Worm (Caenorhabditis elegans) whole organism, mixed stage, embryonic: ENCODE measurements around the gene fbxa-90.

Experiments
- M03D4.4 ChIP-seq: sonication (generic microtip); optimal IDR thresholded peaks from 2 replicates; lab custom pipeline; 2017; ENCODE audit warnings: mild to moderate bottlenecking, missing genetic modification characterization, missing compliant biosample characterization
- ceh-83 ChIP-seq: fragments of 200-800 bp; sonication (Bioruptor generic); optimal IDR thresholded peaks from 2 replicates; lab custom pipeline; 2018; ENCODE audit warnings: mild to moderate bottlenecking, missing genetic modification characterization, missing compliant biosample characterization
- ces-1 ChIP-seq: fragments of 150-350 bp; optimal IDR thresholded peaks from 2 replicates; lab custom pipeline; 2014; ENCODE audit warnings: missing biosample characterization, missing genetic modification reagents, missing genetic modification characterization
- cnd-1 ChIP-seq: fragments of 200-800 bp; sonication (Bioruptor generic); optimal IDR thresholded peaks from 2 replicates; lab custom pipeline; 2018; ENCODE audit warnings: mild to moderate bottlenecking, missing genetic modification characterization, missing compliant biosample characterization
- elt-1 ChIP-seq: sonication (generic microtip); optimal IDR thresholded peaks from 2 replicates; lab custom pipeline; 2017; ENCODE audit warnings: missing genetic modification characterization, mild to moderate bottlenecking, missing compliant biosample characterization, antibody characterized with exemption, moderate library complexity, borderline replicate concordance; ENCODE audit not compliant: insufficient read depth
- nhr-28 ChIP-seq: fragments of 150-350 bp; optimal IDR thresholded peaks from 2 replicates; lab custom pipeline; 2014; ENCODE audit warnings: missing biosample characterization, missing genetic modification characterization
- nhr-76 ChIP-seq: sonication (generic microtip); optimal IDR thresholded peaks from 2 replicates; lab custom pipeline; 2017; ENCODE audit warnings: missing biosample characterization, missing genetic modification characterization
- pha-4 ChIP-seq: fragments of 150-350 bp; optimal IDR thresholded peaks from 2 replicates; lab custom pipeline; 2018; ENCODE audit warnings: missing biosample characterization, missing genetic modification reagents, missing genetic modification characterization
- sem-2 ChIP-seq: fragments of 200-800 bp; sonication (Bioruptor generic); optimal IDR thresholded peaks from 2 replicates; lab custom pipeline; 2018; ENCODE audit warnings: mild to moderate bottlenecking, missing genetic modification characterization, missing compliant biosample characterization

DNA sequence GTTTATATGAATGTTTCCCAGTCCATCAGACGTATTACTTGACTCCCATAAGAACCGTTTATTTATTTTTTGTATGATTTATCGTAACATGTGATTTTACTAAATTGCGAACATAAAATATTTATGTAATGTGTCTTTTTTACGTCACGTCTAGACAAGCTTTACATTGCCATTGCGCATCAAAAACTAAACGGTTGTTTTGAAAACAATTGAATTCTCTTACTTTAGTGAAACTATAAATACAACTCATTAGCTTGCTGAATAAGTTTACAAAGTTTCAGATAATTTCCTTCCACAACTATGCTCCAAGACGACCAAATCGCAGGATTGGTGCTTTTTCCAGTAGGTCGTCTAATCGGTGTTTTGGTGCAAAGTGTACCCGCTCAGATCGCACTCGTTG, 8.3 kb downstream of the fbxa-90 start, which contains the start of gene srx-54:
- no peak for TF ChIP-seq ces-1
- TF ChIP-seq nhr-28 = no peak
- no peak for TF ChIP-seq sem-2 (GFP tag; lab: Kevin White, UChicago)
- TF ChIP-seq ceh-83 (GFP tag; lab: Kevin White, UChicago) = no peak
- TF ChIP-seq nhr-76 (tag; lab: Kevin White, UChicago) = no peak
- no peak for TF ChIP-seq elt-1 (tag; lab: Kevin White, UChicago)
- TF ChIP-seq pha-4 (tag; lab: Kevin White, UChicago) = no peak
- TF ChIP-seq cnd-1 = no peak
- no peak for TF ChIP-seq M03D4.4 (tag; lab: Kevin White, UChicago)
